Worm (Caenorhabditis elegans) whole organism, early embryonic: ENCODE measurements around the gene mboa-1.

Experiments
- ama-1 ChIP-seq: fragments of 150-350 bp; optimal IDR thresholded peaks from 2 replicates; lab custom pipeline; 2014
- hnd-1 ChIP-seq: sonication (generic microtip); optimal IDR thresholded peaks from 2 replicates; lab custom pipeline; 2016; ENCODE audit warnings: missing genetic modification characterization, missing compliant biosample characterization
- tbx-37 ChIP-seq: fragments of 200-800 bp; sonication (Bioruptor generic); conservative IDR thresholded peaks from 2 replicates; pipeline ENCODE4 v1.3.6; 2022; ENCODE audit warnings: missing genetic modification reagents, missing genetic modification characterization, missing compliant biosample characterization

ce11 chrX:16072595-16072994 is 42.0 kb downstream of the mboa-1 start, which contains the start of gene col-187:
- TF ChIP-seq ama-1 (lab: Kevin White, UChicago) (no peak), hnd-1 (tag; lab: Kevin White, UChicago) (no peak), tbx-37 (no peak)
